Fruit fly (Drosophila melanogaster): ENCODE results near the gene CG9981.

Gene CG9981

dm6 chrX:16372492-16373350 lies 32.2 kb downstream of the CG9981 start, which contains the start of gene Fur2:
Fur2 (plus strand) TSS chrX:16373086.
- TF ChIP-seq HLH54F (GFP tag; optimal IDR thresholded peaks at IDR 0.05): no peak
- no peak for TF ChIP-seq Gug (GFP tag; IDR thresholded peaks at IDR 0.05)
- TF ChIP-seq Drgx (GFP tag; IDR thresholded peaks at IDR 0.05): peak; percentile 41; the same call in 1 of the 2 replicates
- TF ChIP-seq onecut (GFP tag; IDR thresholded peaks at IDR 0.05): peak; percentile 18; the same call in 1 of the 2 replicates
- no peak for TF ChIP-seq gro (GFP tag; optimal IDR thresholded peaks at IDR 0.05)
- peak in 1 of 2 experiments; percentile 45 for TF ChIP-seq eve (GFP tag; optimal IDR thresholded peaks at IDR 0.05)
- peak; percentile 27 for TF ChIP-seq CG34376 (GFP tag; optimal IDR thresholded peaks at IDR 0.05)
- 0 out of 2 replicates have a peak, but pooled peaks have one; percentile 10 for TF ChIP-seq unc-4 (GFP tag; IDR thresholded peaks at IDR 0.05; ENCODE audit: partially characterized antibody)
- TF ChIP-seq klu (GFP tag; IDR thresholded peaks at IDR 0.05): no peak
- no peak for TF ChIP-seq CG9876 (GFP tag; optimal IDR thresholded peaks at IDR 0.05)
- TF ChIP-seq B-H2 (GFP tag; optimal IDR thresholded peaks at IDR 0.05): peak; percentile 7
- no peak for TF ChIP-seq al (GFP tag; IDR thresholded peaks at IDR 0.05)
- 0 out of 2 replicates have a peak, but pooled peaks have one; percentile 34 for TF ChIP-seq CG13287 (GFP tag; IDR thresholded peaks at IDR 0.05; ENCODE audit: partially characterized antibody)
- no peak for TF ChIP-seq CG13296 (GFP tag; optimal IDR thresholded peaks at IDR 0.05)
- 0 out of 3 replicates have a peak, but pooled peaks have one; percentile 59 for TF ChIP-seq CG2199 (GFP tag; IDR thresholded peaks at IDR 0.05)
- peak in 1 of 2 experiments; percentile 95 for TF ChIP-seq Pdp1 (GFP tag; optimal IDR thresholded peaks at IDR 0.05)
- peak; percentile 53 for TF ChIP-seq abd-A (tag; optimal IDR thresholded peaks at IDR 0.05)
- TF ChIP-seq Ada2b (GFP tag; IDR thresholded peaks at IDR 0.05): no peak
- no peak for TF ChIP-seq Sry-δ (GFP tag; optimal IDR thresholded peaks at IDR 0.05)
- no peak for TF ChIP-seq dati (GFP tag; IDR thresholded peaks at IDR 0.05)
- no peak for TF ChIP-seq chm (GFP tag; IDR thresholded peaks at IDR 0.05)
- no peak for TF ChIP-seq CG7372 (GFP tag; IDR thresholded peaks at IDR 0.05)
- no peak for TF ChIP-seq CG30020 (tag; optimal IDR thresholded peaks at IDR 0.05)
- no peak for TF ChIP-seq CG32532 (GFP tag; IDR thresholded peaks at IDR 0.05)
- peak; percentile 75 for TF ChIP-seq CG5180 (GFP tag; optimal IDR thresholded peaks at IDR 0.05)
- TF ChIP-seq Deaf1 (tag; optimal IDR thresholded peaks at IDR 0.05): peak; percentile 79
- TF ChIP-seq pros (GFP tag; optimal IDR thresholded peaks at IDR 0.05): peak; percentile 50
- no peak for TF ChIP-seq CG10147 (GFP tag; optimal IDR thresholded peaks at IDR 0.05)
- TF ChIP-seq cg (GFP tag; optimal IDR thresholded peaks at IDR 0.05): peak; percentile 63
- no peak for TF ChIP-seq dimm (GFP tag; IDR thresholded peaks at IDR 0.05)
- TF ChIP-seq chinmo (GFP tag; IDR thresholded peaks at IDR 0.05; ENCODE audit: partially characterized antibody): peak; percentile 87; the same call in 1 of the 4 replicates
- peak; percentile 35; the same call in 1 of the 3 replicates for TF ChIP-seq CG34224 (GFP tag; IDR thresholded peaks at IDR 0.05; ENCODE audit: partially characterized antibody)
- peak; percentile 49 for TF ChIP-seq nom (GFP tag; optimal IDR thresholded peaks at IDR 0.05)
- TF ChIP-seq CG8281 (tag; optimal IDR thresholded peaks at IDR 0.05): peak; percentile 52
- TF ChIP-seq CG12104 (GFP tag; optimal IDR thresholded peaks at IDR 0.05): no peak

- TF ChIP-seq Drgx (GFP tag; IDR thresholded peaks at IDR 0.05): peak; percentile 52; the same call in 1 of the 2 replicates
- no peak for TF ChIP-seq disco-r (GFP tag; optimal IDR thresholded peaks at IDR 0.05)
- TF ChIP-seq CG9876 (GFP tag; optimal IDR thresholded peaks at IDR 0.05): no peak
- no peak for TF ChIP-seq Atf3 (GFP tag; optimal IDR thresholded peaks at IDR 0.05)
- no peak for TF ChIP-seq Max (GFP tag; optimal IDR thresholded peaks at IDR 0.05)
- TF ChIP-seq mirr (GFP tag; optimal IDR thresholded peaks at IDR 0.05): no peak
- TF ChIP-seq stc (GFP tag; IDR thresholded peaks at IDR 0.05): no peak
- no peak for TF ChIP-seq tll (GFP tag; optimal IDR thresholded peaks at IDR 0.05)
- TF ChIP-seq org-1 (GFP tag; optimal IDR thresholded peaks at IDR 0.05): no peak
- TF ChIP-seq PHDP (tag; optimal IDR thresholded peaks at IDR 0.05): peak; percentile 20
- no peak for TF ChIP-seq CG6272 (GFP tag; IDR thresholded peaks at IDR 0.05)
- no peak for TF ChIP-seq ham (GFP tag; IDR thresholded peaks at IDR 0.05)
- TF ChIP-seq CG13287 (GFP tag; IDR thresholded peaks at IDR 0.05; ENCODE audit: partially characterized antibody): no peak
- peak; percentile 24 for TF ChIP-seq CG2120 (GFP tag; optimal IDR thresholded peaks at IDR 0.05)
- TF ChIP-seq dati (GFP tag; IDR thresholded peaks at IDR 0.05): no peak
- TF ChIP-seq chn (GFP tag; optimal IDR thresholded peaks at IDR 0.05): no peak
- TF ChIP-seq CG17568 (GFP tag; optimal IDR thresholded peaks at IDR 0.05): no peak
- no peak for TF ChIP-seq CG10462 (GFP tag; optimal IDR thresholded peaks at IDR 0.05)
These were observed 33.0 kb downstream of the CG9981 start for dm6 chrX:16371923-16372322.
